Worm (Caenorhabditis elegans): ENCODE data around the gene C55A6.4.

DNA sequence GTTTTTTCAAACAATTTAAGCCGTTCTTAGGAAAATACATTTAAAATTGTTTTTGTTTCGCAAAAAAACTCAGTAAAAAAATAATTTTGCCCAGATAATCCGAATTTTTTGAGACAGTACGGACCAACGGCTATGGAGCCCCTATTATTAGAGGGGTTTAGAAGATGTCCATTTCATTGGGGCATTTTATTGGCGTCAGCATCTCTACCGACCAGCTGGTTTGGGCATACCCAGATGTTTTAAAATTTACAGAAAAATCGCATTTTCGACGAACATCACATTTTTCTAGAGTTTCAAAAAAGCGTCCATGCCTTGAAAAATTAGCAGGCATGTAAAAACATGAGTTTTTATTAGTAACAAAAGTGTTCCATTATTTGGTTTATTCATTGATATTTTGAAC is 23.6 kb upstream of the C55A6.4 start:
- TF ChIP-seq nfya-1 (tag; optimal IDR thresholded peaks at IDR 0.05; ENCODE audit: insufficient read depth) = no peak
- TF ChIP-seq nhr-11 (tag; optimal IDR thresholded peaks at IDR 0.05) = no peak
- TF ChIP-seq elt-3 (tag; optimal IDR thresholded peaks at IDR 0.05) = no peak
